Worm (Caenorhabditis elegans): ENCODE results near the gene R02D3.8.

R02D3.8 gene

ce11 chrIV:257095-257494 is at the start of gene R02D3.8:
Gene R02D3.8 (minus strand): TSS chrIV:257203.
- peak; percentile 43 for TF ChIP-seq ama-1 (optimal IDR thresholded peaks at IDR 0.05)
- TF ChIP-seq lin-15B (tag; optimal IDR thresholded peaks at IDR 0.05), result peak; percentile 64
- TF ChIP-seq nhr-43 (tag; optimal IDR thresholded peaks at IDR 0.05; ENCODE audit: poor library complexity, severe bottlenecking), result peak; percentile 54
- peak; percentile 16 for TF ChIP-seq elt-2 (tag; optimal IDR thresholded peaks at IDR 0.05)
- no peak for TF ChIP-seq daf-12 (tag; optimal IDR thresholded peaks at IDR 0.05)
- TF ChIP-seq pha-4 (tag; optimal IDR thresholded peaks at IDR 0.05), result peak; percentile 35
- TF ChIP-seq nfya-1 (tag; optimal IDR thresholded peaks at IDR 0.05; ENCODE audit: insufficient read depth), result peak; percentile 52
- TF ChIP-seq nhr-237 (tag; optimal IDR thresholded peaks at IDR 0.05), result no peak
- TF ChIP-seq nhr-23 (tag; optimal IDR thresholded peaks at IDR 0.05), result peak; percentile 57
- peak; percentile 17 for TF ChIP-seq lsy-12 (tag; optimal IDR thresholded peaks at IDR 0.05)
- TF ChIP-seq lin-39 (tag; optimal IDR thresholded peaks at IDR 0.05), result peak; percentile 25
- no peak for TF ChIP-seq nhr-67 (tag; optimal IDR thresholded peaks at IDR 0.05)
- TF ChIP-seq hmg-11 (tag; optimal IDR thresholded peaks at IDR 0.05), result peak; percentile 24

- TF ChIP-seq zag-1 (tag; optimal IDR thresholded peaks at IDR 0.05), result no peak
- TF ChIP-seq mml-1 (tag; optimal IDR thresholded peaks at IDR 0.05), result no peak
- TF ChIP-seq lin-39 (tag; optimal IDR thresholded peaks at IDR 0.05), result peak; percentile 33
- TF ChIP-seq nhr-28 (tag; optimal IDR thresholded peaks at IDR 0.05), result no peak
- peak; percentile 79 for TF ChIP-seq egl-5 (tag; optimal IDR thresholded peaks at IDR 0.05)
- TF ChIP-seq nfya-1 (tag; optimal IDR thresholded peaks at IDR 0.05; ENCODE audit: insufficient read depth), result peak; percentile 44
- peak; percentile 42 for TF ChIP-seq hmg-11 (tag; optimal IDR thresholded peaks at IDR 0.05)
- no peak for TF ChIP-seq elt-3 (tag; optimal IDR thresholded peaks at IDR 0.05)
- TF ChIP-seq lin-15B (tag; optimal IDR thresholded peaks at IDR 0.05), result peak; percentile 26
- TF ChIP-seq nhr-43 (tag; optimal IDR thresholded peaks at IDR 0.05; ENCODE audit: poor library complexity, severe bottlenecking), result peak; percentile 34
- no peak for TF ChIP-seq nhr-23 (tag; optimal IDR thresholded peaks at IDR 0.05)
- TF ChIP-seq unc-62 (GFP tag; optimal IDR thresholded peaks at IDR 0.05), result no peak
- no peak for TF ChIP-seq nhr-12 (tag; optimal IDR thresholded peaks at IDR 0.05)
- TF ChIP-seq tbx-2 (tag; optimal IDR thresholded peaks at IDR 0.05), result no peak
- TF ChIP-seq ceh-9 (tag; optimal IDR thresholded peaks at IDR 0.05), result no peak
These were observed 49.6 kb upstream of the R02D3.8 start for ce11 chrIV:306572-306971.

ce11 chrIV:305101-305500 is 48.1 kb upstream of the R02D3.8 start:
- TF ChIP-seq ceh-9 (tag; optimal IDR thresholded peaks at IDR 0.05) (no peak), pqm-1 (tag; optimal IDR thresholded peaks at IDR 0.05) (peak; percentile 86), elt-2 (tag; optimal IDR thresholded peaks at IDR 0.05) (peak; percentile 59), ztf-11 (tag; optimal IDR thresholded peaks at IDR 0.05) (no peak), R02D3.7 (tag; optimal IDR thresholded peaks at IDR 0.05) (no peak), pha-4 (tag; optimal IDR thresholded peaks at IDR 0.05) (peak; percentile 18), nhr-43 (tag; optimal IDR thresholded peaks at IDR 0.05; ENCODE audit: poor library complexity, severe bottlenecking) (no peak), ama-1 (optimal IDR thresholded peaks at IDR 0.05) (no peak)

ce11 chrIV:303264-303663 is 46.3 kb upstream of the R02D3.8 start:
- TF ChIP-seq skn-1 (tag; optimal IDR thresholded peaks at IDR 0.05) (no peak), nhr-43 (tag; optimal IDR thresholded peaks at IDR 0.05; ENCODE audit: poor library complexity, severe bottlenecking) (peak; percentile 25), nhr-23 (tag; optimal IDR thresholded peaks at IDR 0.05) (peak; percentile 27), R02D3.7 (tag; optimal IDR thresholded peaks at IDR 0.05) (no peak)

ce11 chrIV:302743-303142 is 45.7 kb upstream of the R02D3.8 start:
- peak; percentile 6 for TF ChIP-seq nhr-25 (tag; optimal IDR thresholded peaks at IDR 0.05)
- peak; percentile 21 for TF ChIP-seq nhr-23 (tag; optimal IDR thresholded peaks at IDR 0.05)
- no peak for TF ChIP-seq nhr-77 (tag; optimal IDR thresholded peaks at IDR 0.05)
- no peak for TF ChIP-seq zag-1 (tag; optimal IDR thresholded peaks at IDR 0.05)
- no peak for TF ChIP-seq pqm-1 (tag; optimal IDR thresholded peaks at IDR 0.05)
- no peak for TF ChIP-seq eor-1 (tag; optimal IDR thresholded peaks at IDR 0.05)
- TF ChIP-seq nhr-43 (tag; optimal IDR thresholded peaks at IDR 0.05; ENCODE audit: poor library complexity, severe bottlenecking), result peak; percentile 44
- TF ChIP-seq egl-27 (tag; optimal IDR thresholded peaks at IDR 0.05), result no peak
- TF ChIP-seq elt-3 (tag; optimal IDR thresholded peaks at IDR 0.05), result peak in 2 of 3 experiments; percentile 5 to 12
- no peak for TF ChIP-seq fkh-10 (GFP tag; optimal IDR thresholded peaks at IDR 0.05)
- no peak for TF ChIP-seq skn-1 (tag; optimal IDR thresholded peaks at IDR 0.05)
- TF ChIP-seq fos-1 (tag; optimal IDR thresholded peaks at IDR 0.05), result no peak

All from whole organism, L3 larva.